Fruit fly (Drosophila melanogaster) whole organism, embryonic: Measurements from ENCODE around the gene CG31549.

Experiments
- CG17359 ChIP-seq: fragments of 200-800 bp; sonication (Bioruptor generic); optimal IDR thresholded peaks from 3 replicates; lab custom pipeline; 2018; ENCODE audit warnings: missing biosample characterization, mild to moderate bottlenecking, missing genetic modification characterization, moderate library complexity
- Ets65A ChIP-seq: fragments of 200-800 bp; sonication (Bioruptor generic); peaks from one replicate; lab custom pipeline; 2016; ENCODE audit warnings: missing biosample characterization, missing genetic modification characterization
- Max ChIP-seq: fragments of 200-800 bp; sonication (Bioruptor generic); optimal IDR thresholded peaks from 2 replicates; lab custom pipeline; 2016; ENCODE audit warnings: missing biosample characterization, mild to moderate bottlenecking, missing genetic modification characterization
- amos ChIP-seq: fragments of 200-800 bp; sonication (Bioruptor generic); IDR thresholded peaks from 2 replicates; pipeline ENCODE4 v1.3.6; 2022; ENCODE audit warnings: missing biosample characterization, missing genetic modification characterization; ENCODE audit not compliant: partially characterized antibody

DNA sequence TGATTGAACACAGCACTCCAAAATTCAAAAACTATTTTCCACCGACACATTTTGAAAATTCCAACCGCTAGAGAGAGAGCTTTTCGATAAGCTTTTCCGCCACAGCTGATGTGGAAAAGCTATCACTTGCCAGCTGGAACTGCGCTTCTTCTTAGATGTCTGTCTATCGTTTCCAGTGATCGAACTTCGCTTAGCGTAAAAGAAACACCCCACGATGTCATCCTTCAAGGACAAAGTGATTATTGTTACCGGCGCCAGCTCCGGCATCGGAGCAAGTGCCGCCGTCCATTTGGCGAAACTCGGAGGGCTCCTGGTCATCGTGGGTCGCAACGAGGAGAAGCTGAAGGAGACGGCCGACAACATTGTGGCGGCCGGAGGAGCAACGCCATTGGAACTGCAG, at the start of gene CG31549:
- TF ChIP-seq Ets65A (GFP tag; lab: Kevin White, UChicago) = no peak
- TF ChIP-seq Max (GFP tag; lab: Kevin White, UChicago) = no peak
- TF ChIP-seq amos (GFP tag; lab: Robert Waterston, UW) = no peak
- no peak for TF ChIP-seq CG17359 (tag; lab: Kevin White, UChicago)
